Worm (Caenorhabditis elegans) whole organism, young adult: ENCODE results near the gene idi-1.
A peak's percentile ranks its signal among the peaks of the same experiment; 100 is the strongest.

ENCODE experiments used
- B0019.2 ChIP-seq: fragments of 200-800 bp; sonication (Bioruptor generic); conservative IDR thresholded peaks from 2 replicates; pipeline ENCODE4 v1.3.6; 2022; ENCODE audit warnings: missing genetic modification reagents, missing genetic modification characterization, missing compliant biosample characterization
- B0035.1 ChIP-seq: sonication (generic microtip); optimal IDR thresholded peaks from 2 replicates; lab custom pipeline; 2016; ENCODE audit warnings: missing genetic modification characterization, mild to moderate bottlenecking, missing compliant biosample characterization, missing genotype, missing genetic modification reagents
- F23B12.7 ChIP-seq: sonication (generic microtip); optimal IDR thresholded peaks from 2 replicates; lab custom pipeline; 2017; ENCODE audit warnings: missing genetic modification characterization, mild to moderate bottlenecking, missing compliant biosample characterization, antibody characterized with exemption, moderate library complexity; ENCODE audit not compliant: insufficient read depth
- F33H1.4 ChIP-seq: fragments of 200-800 bp; sonication (Bioruptor generic); IDR thresholded peaks from 2 replicates; pipeline ENCODE4 v1.3.6; 2022; ENCODE audit warnings: missing genetic modification reagents, missing genetic modification characterization, missing compliant biosample characterization
- F37B4.10 ChIP-seq: fragments of 200-800 bp; sonication (Bioruptor generic); IDR thresholded peaks from 2 replicates; pipeline ENCODE4 v1.3.6; 2022; ENCODE audit warnings: missing genetic modification characterization, missing compliant biosample characterization
- F55B11.4 ChIP-seq: sonication (generic microtip); optimal IDR thresholded peaks from 2 replicates; lab custom pipeline; 2016; ENCODE audit warnings: missing compliant biosample characterization, missing genetic modification characterization, borderline replicate concordance; ENCODE audit not compliant: insufficient read depth
- T07F8.4 ChIP-seq: sonication (generic microtip); optimal IDR thresholded peaks from 2 replicates; lab custom pipeline; 2016; ENCODE audit warnings: mild to moderate bottlenecking, missing genetic modification characterization, moderate library complexity, missing compliant biosample characterization
- Y56A3A.18 ChIP-seq: fragments of 200-800 bp; sonication (Bioruptor generic); IDR thresholded peaks from 2 replicates; pipeline ENCODE4 v1.3.6; 2022; ENCODE audit warnings: missing genetic modification reagents, missing genetic modification characterization, missing compliant biosample characterization
- ZK185.1 ChIP-seq: sonication (generic microtip); optimal IDR thresholded peaks from 2 replicates; lab custom pipeline; 2016; ENCODE audit warnings: mild to moderate bottlenecking, missing genetic modification characterization, missing compliant biosample characterization; ENCODE audit not compliant: poor library complexity, severe bottlenecking
- akir-1 ChIP-seq: fragments of 200-800 bp; sonication (Bioruptor generic); optimal IDR thresholded peaks from 2 replicates; lab custom pipeline; 2018; ENCODE audit warnings: mild to moderate bottlenecking, missing genetic modification characterization, moderate library complexity, missing compliant biosample characterization
- ama-1 ChIP-seq, 3 experiments: fragments of 150-350 bp in 1 of 3; sonication (generic microtip) in 2 of 3; optimal IDR thresholded peaks; 2 replicates each; lab custom pipeline; 2014 to 2018; ENCODE audit warnings: missing biosample characterization in 2 of 3, missing genetic modification characterization in 2 of 3, missing genetic modification reagents in 2 of 3
- cebp-1 ChIP-seq, 2 experiments: fragments of 200-800 bp in 1 of 2; sonication (Bioruptor generic) in 1 of 2; sonication (generic microtip) in 1 of 2; IDR thresholded peaks in 1 of 2; optimal IDR thresholded peaks in 1 of 2; 2 replicates each; pipeline versions ENCODE4 v1.3.6 to Lab custom; 2017 to 2022; ENCODE audit warnings: missing compliant biosample characterization in 2 of 2, missing genetic modification characterization in 2 of 2, mild to moderate bottlenecking in 1 of 2, missing genetic modification reagents in 1 of 2, moderate library complexity in 1 of 2
- ceh-27 ChIP-seq: fragments of 200-800 bp; sonication (Bioruptor generic); optimal IDR thresholded peaks from 2 replicates; lab custom pipeline; 2018; ENCODE audit warnings: mild to moderate bottlenecking, missing genetic modification characterization, moderate library complexity, missing compliant biosample characterization
- die-1 ChIP-seq: sonication (generic microtip); optimal IDR thresholded peaks from 2 replicates; lab custom pipeline; 2016; ENCODE audit warnings: missing genotype, mild to moderate bottlenecking, missing genetic modification characterization, missing compliant biosample characterization
- dox-1 ChIP-seq: fragments of 200-800 bp; sonication (Bioruptor generic); IDR thresholded peaks from 2 replicates; pipeline ENCODE4 v1.3.6; 2022; ENCODE audit warnings: missing genetic modification reagents, missing genetic modification characterization, missing compliant biosample characterization
- dpl-1 ChIP-seq: fragments of 150-350 bp; optimal IDR thresholded peaks from 2 replicates; lab custom pipeline; 2014; ENCODE audit warnings: missing biosample characterization, missing genetic modification reagents, missing genetic modification characterization
- egl-44 ChIP-seq: fragments of 200-800 bp; sonication (Bioruptor generic); IDR thresholded peaks from 2 replicates; pipeline ENCODE4 v1.3.6; 2022; ENCODE audit warnings: missing genetic modification reagents, missing genetic modification characterization, missing compliant biosample characterization
- ets-4 ChIP-seq: fragments of 200-800 bp; sonication (Bioruptor generic); optimal IDR thresholded peaks from 2 replicates; lab custom pipeline; 2018; ENCODE audit warnings: mild to moderate bottlenecking, missing genetic modification characterization, missing compliant biosample characterization
- fkh-3 ChIP-seq: sonication (generic microtip); optimal IDR thresholded peaks from 2 replicates; lab custom pipeline; 2016; ENCODE audit warnings: mild to moderate bottlenecking, missing genetic modification characterization, missing compliant biosample characterization
- gei-17 ChIP-seq: fragments of 200-800 bp; sonication (Bioruptor generic); optimal IDR thresholded peaks from 2 replicates; lab custom pipeline; 2018; ENCODE audit warnings: mild to moderate bottlenecking, missing genetic modification characterization, missing compliant biosample characterization
- him-1 ChIP-seq: sonication (generic microtip); optimal IDR thresholded peaks from 2 replicates; lab custom pipeline; 2016; ENCODE audit warnings: missing genotype, missing genetic modification reagents, missing genetic modification characterization, missing compliant biosample characterization
- hlh-12 ChIP-seq: sonication (generic microtip); optimal IDR thresholded peaks from 2 replicates; lab custom pipeline; 2016; ENCODE audit warnings: missing genetic modification characterization, missing compliant biosample characterization
- hrde-1 ChIP-seq: sonication (generic microtip); optimal IDR thresholded peaks from 2 replicates; lab custom pipeline; 2016; ENCODE audit warnings: missing genetic modification characterization, mild to moderate bottlenecking, missing compliant biosample characterization, moderate library complexity, missing genotype, missing genetic modification reagents, borderline replicate concordance
- lag-1 ChIP-seq: fragments of 200-800 bp; sonication (Bioruptor generic); IDR thresholded peaks from 2 replicates; pipeline ENCODE4 v1.3.6; 2022; ENCODE audit warnings: missing genetic modification reagents, missing genetic modification characterization, missing compliant biosample characterization
- let-526 ChIP-seq: fragments of 200-800 bp; sonication (Bioruptor generic); IDR thresholded peaks from 2 replicates; pipeline ENCODE4 v1.3.6; 2022; ENCODE audit warnings: missing genetic modification reagents, missing genetic modification characterization, missing compliant biosample characterization
- lin-26 ChIP-seq: fragments of 200-800 bp; sonication (Bioruptor generic); IDR thresholded peaks from 2 replicates; pipeline ENCODE4 v1.3.6; 2022; ENCODE audit warnings: missing genetic modification reagents, missing genetic modification characterization, missing compliant biosample characterization
- lsy-27 ChIP-seq: sonication (generic microtip); optimal IDR thresholded peaks from 2 replicates; lab custom pipeline; 2017; ENCODE audit warnings: missing genetic modification characterization, mild to moderate bottlenecking, missing compliant biosample characterization, antibody characterized with exemption, missing genotype, borderline replicate concordance; ENCODE audit not compliant: insufficient read depth
- mcd-1 ChIP-seq: fragments of 200-800 bp; sonication (Bioruptor generic); IDR thresholded peaks from 2 replicates; pipeline ENCODE4 v1.3.6; 2022; ENCODE audit warnings: missing genetic modification reagents, missing genetic modification characterization, missing compliant biosample characterization
- nhr-179 ChIP-seq: sonication (generic microtip); optimal IDR thresholded peaks from 2 replicates; lab custom pipeline; 2016; ENCODE audit warnings: mild to moderate bottlenecking, missing genetic modification characterization, missing compliant biosample characterization
- rpc-1 ChIP-seq, 2 experiments: fragments of 150-350 bp in 1 of 2; sonication (generic microtip) in 1 of 2; optimal IDR thresholded peaks; 2 replicates each; lab custom pipeline; 2014 to 2018; ENCODE audit warnings: missing biosample characterization in 1 of 2, missing genetic modification characterization in 1 of 2, missing genetic modification reagents in 1 of 2, missing genotype in 1 of 2
- snpc-1.3 ChIP-seq: sonication (generic microtip); optimal IDR thresholded peaks from 2 replicates; lab custom pipeline; 2017; ENCODE audit warnings: missing genetic modification characterization, mild to moderate bottlenecking, missing compliant biosample characterization, antibody characterized with exemption, moderate library complexity, missing genotype, missing genetic modification reagents; ENCODE audit not compliant: insufficient read depth
- snpc-4 ChIP-seq, 5 experiments: fragments of 150-350 bp in 1 of 5; sonication (generic microtip) in 4 of 5; optimal IDR thresholded peaks; 2 replicates each; lab custom pipeline; 2014 to 2018; ENCODE audit warnings: missing genetic modification characterization in 5 of 5, missing biosample characterization in 3 of 5, antibody characterized with exemption in 2 of 5, mild to moderate bottlenecking in 2 of 5, missing compliant biosample characterization in 2 of 5, missing genotype in 2 of 5, moderate library complexity in 2 of 5, missing genetic modification reagents in 1 of 5
- tbp1 ChIP-seq: fragments of 200-800 bp; sonication (Bioruptor generic); optimal IDR thresholded peaks from 2 replicates; lab custom pipeline; 2018; ENCODE audit warnings: mild to moderate bottlenecking, missing genetic modification characterization, missing compliant biosample characterization
- tbx-9 ChIP-seq: sonication (generic microtip); optimal IDR thresholded peaks from 2 replicates; lab custom pipeline; 2016; ENCODE audit warnings: borderline replicate concordance, missing genetic modification characterization, inconsistent platforms, missing compliant biosample characterization
- unc-62 ChIP-seq: fragments of 150-350 bp; optimal IDR thresholded peaks from 2 replicates; lab custom pipeline; 2014; ENCODE audit warnings: missing biosample characterization, missing genetic modification reagents, missing genetic modification characterization
- zfh-2 ChIP-seq: fragments of 200-800 bp; sonication (Bioruptor generic); conservative IDR thresholded peaks from 2 replicates; pipeline ENCODE4 v1.3.6; 2022; ENCODE audit warnings: missing genetic modification reagents, missing genetic modification characterization, missing compliant biosample characterization
- zim-3 ChIP-seq: sonication (generic microtip); optimal IDR thresholded peaks from 2 replicates; lab custom pipeline; 2017; ENCODE audit warnings: mild to moderate bottlenecking, missing genetic modification characterization, moderate library complexity, missing compliant biosample characterization
- ztf-18 ChIP-seq: sonication (generic microtip); optimal IDR thresholded peaks from 2 replicates; lab custom pipeline; 2016; ENCODE audit warnings: missing genotype, mild to moderate bottlenecking, missing genetic modification characterization, missing compliant biosample characterization
- ztf-22 ChIP-seq: fragments of 200-800 bp; sonication (Bioruptor generic); optimal IDR thresholded peaks from 2 replicates; lab custom pipeline; 2018; ENCODE audit warnings: mild to moderate bottlenecking, missing genetic modification characterization, moderate library complexity, missing compliant biosample characterization
- ztf-3 ChIP-seq: fragments of 200-800 bp; sonication (Bioruptor generic); optimal IDR thresholded peaks from 2 replicates; lab custom pipeline; 2018; ENCODE audit warnings: mild to moderate bottlenecking, missing genetic modification characterization, missing compliant biosample characterization

Gene idi-1

DNA sequence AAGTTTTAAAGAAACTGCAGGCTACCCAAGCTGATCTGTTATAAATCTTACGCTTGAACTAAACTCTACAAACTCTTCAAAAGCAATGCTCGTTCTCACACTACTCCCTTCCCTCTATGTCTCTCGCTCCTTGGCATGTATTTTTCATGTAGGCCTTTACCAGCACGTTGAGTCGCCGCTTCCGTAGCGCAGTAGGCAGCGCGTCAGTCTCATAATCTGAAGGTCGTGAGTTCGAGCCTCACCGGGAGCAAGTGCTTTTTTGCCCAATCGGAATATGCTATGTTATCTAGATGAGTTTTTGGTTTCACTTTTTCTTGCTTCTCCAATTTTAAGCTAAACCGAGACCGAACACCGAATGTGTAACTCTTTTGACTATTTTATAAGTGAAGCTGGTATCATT, 15.0 kb downstream of the idi-1 start (continued):
- TF ChIP-seq fkh-3 (tag; lab: Kevin White, UChicago) (no peak), ztf-3 (GFP tag; lab: Kevin White, UChicago) (no peak), tbp1 (GFP tag; lab: Kevin White, UChicago) (peak; percentile 95), snpc-1.3 (tag; lab: Kevin White, UChicago) (no peak), B0035.1 (no peak), F33H1.4 (0 out of 2 replicates have a peak, but pooled peaks have one; percentile 14), B0019.2 (GFP tag; lab: Robert Waterston, UW) (no peak), F37B4.10 (no peak), die-1 (peak; percentile 69), ceh-27 (peak; percentile 59)
- TF ChIP-seq, all 124 proteins: peak for 39

DNA sequence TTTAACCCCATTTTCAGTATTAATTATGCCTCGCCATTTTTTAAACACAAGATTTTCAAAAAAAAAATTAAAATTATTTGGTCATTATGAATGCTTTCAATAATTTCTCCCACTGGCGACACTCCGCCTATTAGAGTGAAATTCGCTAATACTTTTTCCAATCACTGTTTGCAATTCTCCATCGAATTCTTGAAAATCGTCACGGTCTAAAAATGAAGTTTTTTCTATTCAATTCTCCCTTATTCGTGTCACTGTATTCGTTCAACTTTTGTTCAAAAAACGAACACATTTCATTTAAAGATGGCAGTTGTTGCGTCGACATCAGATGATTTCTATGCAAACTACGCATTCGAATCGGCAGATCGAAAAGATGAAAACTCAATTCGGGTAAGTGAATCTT, 17.0 kb downstream of the idi-1 start, which contains the start of gene C14B9.3:
C14B9.3 (plus strand) TSS at position 301 of the 400 bp plus-strand sequence.
- no peak for TF ChIP-seq tbx-9
- TF ChIP-seq unc-62: no peak
- no peak for TF ChIP-seq lin-26 (GFP tag; lab: Robert Waterston, UW)
- no peak for TF ChIP-seq dox-1 (GFP tag; lab: Robert Waterston, UW)
- TF ChIP-seq ets-4 (GFP tag; lab: Kevin White, UChicago): no peak
- no peak for TF ChIP-seq gei-17 (GFP tag; lab: Kevin White, UChicago)
- TF ChIP-seq ceh-27: no peak
- TF ChIP-seq F55B11.4 (tag; lab: Kevin White, UChicago): no peak
- TF ChIP-seq rpc-1 (optimal IDR thresholded peaks at IDR 0.05; lab: Kevin White, UChicago): no peak
- no peak for TF ChIP-seq rpc-1 (tag; optimal IDR thresholded peaks at IDR 0.05; lab: Kevin White, UChicago)
- TF ChIP-seq mcd-1 (GFP tag; lab: Robert Waterston, UW): no peak
- no peak for TF ChIP-seq Y56A3A.18 (GFP tag; lab: Robert Waterston, UW)
- no peak for TF ChIP-seq egl-44 (GFP tag; lab: Robert Waterston, UW)

DNA sequence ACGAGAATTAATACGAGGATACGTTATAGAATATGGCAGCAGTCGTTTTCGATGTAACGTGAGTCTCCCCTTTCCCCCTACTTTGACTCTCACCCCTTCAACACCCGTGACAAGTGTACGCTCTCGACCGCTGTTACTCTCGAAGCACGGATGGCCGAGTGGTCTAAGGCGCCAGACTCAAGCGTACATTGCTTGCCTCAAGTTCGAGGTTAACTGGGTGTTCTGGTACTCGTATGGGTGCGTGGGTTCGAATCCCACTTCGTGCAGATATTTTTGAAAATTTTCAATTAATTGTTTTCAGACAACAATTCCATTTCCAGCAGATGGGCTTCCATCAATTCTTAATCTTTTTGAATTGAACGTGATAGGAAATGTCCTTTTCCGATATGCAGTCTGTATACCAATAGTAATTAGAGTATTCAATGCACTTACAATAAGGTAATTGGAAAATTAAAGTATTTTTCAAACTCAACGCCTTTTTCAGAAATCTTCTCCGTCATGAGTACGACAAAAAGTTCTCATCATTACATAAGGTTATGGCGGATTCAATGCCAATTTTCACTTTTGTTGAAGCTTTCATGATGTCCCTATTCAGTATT, 18.1 kb downstream of the idi-1 start:
- TF ChIP-seq lsy-27 (tag; lab: Kevin White, UChicago): no peak
- no peak for TF ChIP-seq hlh-12 (tag; lab: Kevin White, UChicago)
- TF ChIP-seq zfh-2 (GFP tag; lab: Robert Waterston, UW): peak; percentile 48; the same call in 1 of the 2 replicates
- peak; percentile 91 for TF ChIP-seq F23B12.7
- TF ChIP-seq zim-3 (tag; lab: Kevin White, UChicago): peak; percentile 88
- TF ChIP-seq T07F8.4: peak; percentile 83
- peak; percentile 81 for TF ChIP-seq snpc-4 (GFP tag; optimal IDR thresholded peaks at IDR 0.05; lab: Kevin White, UChicago)
- peak; percentile 36 to 76 (median 64) for TF ChIP-seq snpc-4 (tag; optimal IDR thresholded peaks at IDR 0.05; lab: Kevin White, UChicago)
- no peak for TF ChIP-seq let-526 (GFP tag; lab: Robert Waterston, UW)
- TF ChIP-seq nhr-179 (tag; lab: Kevin White, UChicago): no peak
- peak; percentile 84 for TF ChIP-seq hrde-1 (tag; lab: Kevin White, UChicago)
- peak; percentile 12 for TF ChIP-seq dpl-1
- TF ChIP-seq ztf-3 (GFP tag; lab: Kevin White, UChicago): no peak
- no peak for TF ChIP-seq tbx-9
- peak; percentile 38 for TF ChIP-seq akir-1
- TF ChIP-seq cebp-1 (GFP tag; IDR thresholded peaks at IDR 0.05; lab: Robert Waterston, UW): no peak
- peak; percentile 73 for TF ChIP-seq cebp-1 (tag; optimal IDR thresholded peaks at IDR 0.05; lab: Kevin White, UChicago)
- TF ChIP-seq B0035.1: peak; percentile 62
- TF ChIP-seq him-1 (tag; lab: Kevin White, UChicago): peak; percentile 100
- peak; percentile 59 for TF ChIP-seq ZK185.1 (tag; lab: Kevin White, UChicago)
- TF ChIP-seq unc-62: no peak
- TF ChIP-seq die-1: peak; percentile 92
- no peak for TF ChIP-seq lag-1 (GFP tag; lab: Robert Waterston, UW)
- no peak for TF ChIP-seq F37B4.10
- peak; percentile 14 for TF ChIP-seq ztf-22 (GFP tag; lab: Kevin White, UChicago)
- peak; percentile 77 for TF ChIP-seq ztf-18 (tag; lab: Kevin White, UChicago)
- TF ChIP-seq ama-1 (optimal IDR thresholded peaks at IDR 0.05; lab: Kevin White, UChicago): no peak
- peak in 1 of 2 experiments; percentile 90 for TF ChIP-seq ama-1 (GFP tag; optimal IDR thresholded peaks at IDR 0.05; lab: Kevin White, UChicago)
